Worm (Caenorhabditis elegans) whole organism, young adult: Measurements from ENCODE around the gene ash-2.

Source experiments
- F10E7.11 ChIP-seq: sonication (generic microtip); optimal IDR thresholded peaks from 2 replicates; lab custom pipeline; 2017; ENCODE audit warnings: mild to moderate bottlenecking, missing genetic modification characterization, moderate library complexity, missing compliant biosample characterization
- F22D6.2 ChIP-seq: sonication (generic microtip); optimal IDR thresholded peaks from 2 replicates; lab custom pipeline; 2016; ENCODE audit warnings: mild to moderate bottlenecking, missing genetic modification characterization, missing compliant biosample characterization
- F37B4.10 ChIP-seq: fragments of 200-800 bp; sonication (Bioruptor generic); IDR thresholded peaks from 2 replicates; pipeline ENCODE4 v1.3.6; 2022; ENCODE audit warnings: missing genetic modification characterization, missing compliant biosample characterization
- K12H6.12 ChIP-seq: fragments of 200-800 bp; sonication (Bioruptor generic); optimal IDR thresholded peaks from 2 replicates; lab custom pipeline; 2018; ENCODE audit warnings: mild to moderate bottlenecking, missing genetic modification characterization, missing compliant biosample characterization
- T26A5.8 ChIP-seq: sonication (generic microtip); optimal IDR thresholded peaks from 2 replicates; lab custom pipeline; 2016; ENCODE audit warnings: missing genetic modification characterization, missing compliant biosample characterization
- Y53G8AR.9 ChIP-seq: fragments of 200-800 bp; sonication (Bioruptor generic); conservative IDR thresholded peaks from 2 replicates; pipeline ENCODE4 v1.3.6; 2022; ENCODE audit warnings: missing genetic modification reagents, missing genetic modification characterization, missing compliant biosample characterization
- attf-3 ChIP-seq: fragments of 200-800 bp; sonication (Bioruptor generic); conservative IDR thresholded peaks from 2 replicates; pipeline ENCODE4 v1.3.6; 2022; ENCODE audit warnings: missing genetic modification reagents, missing genetic modification characterization, missing compliant biosample characterization
- ccch-3 ChIP-seq: fragments of 200-800 bp; sonication (Bioruptor generic); optimal IDR thresholded peaks from 2 replicates; lab custom pipeline; 2018; ENCODE audit warnings: mild to moderate bottlenecking, missing genetic modification characterization, missing compliant biosample characterization
- cebp-1 ChIP-seq, 2 experiments: fragments of 200-800 bp in 1 of 2; sonication (Bioruptor generic) in 1 of 2; sonication (generic microtip) in 1 of 2; IDR thresholded peaks in 1 of 2; optimal IDR thresholded peaks in 1 of 2; 2 replicates each; pipeline versions ENCODE4 v1.3.6 to Lab custom; 2017 to 2022; ENCODE audit warnings: missing compliant biosample characterization in 2 of 2, missing genetic modification characterization in 2 of 2, mild to moderate bottlenecking in 1 of 2, missing genetic modification reagents in 1 of 2, moderate library complexity in 1 of 2
- ceh-58 ChIP-seq: fragments of 200-800 bp; sonication (Bioruptor generic); IDR thresholded peaks from 2 replicates; pipeline ENCODE4 v1.3.6; 2022; ENCODE audit warnings: missing genetic modification characterization, missing compliant biosample characterization
- ceh-79 ChIP-seq: sonication (generic microtip); optimal IDR thresholded peaks from 2 replicates; lab custom pipeline; 2017; ENCODE audit warnings: mild to moderate bottlenecking, missing genetic modification characterization, missing compliant biosample characterization
- chd-7 ChIP-seq: sonication (generic microtip); optimal IDR thresholded peaks from 2 replicates; lab custom pipeline; 2016; ENCODE audit warnings: mild to moderate bottlenecking, missing genetic modification characterization, moderate library complexity, missing compliant biosample characterization
- die-1 ChIP-seq: sonication (generic microtip); optimal IDR thresholded peaks from 2 replicates; lab custom pipeline; 2016; ENCODE audit warnings: missing genotype, mild to moderate bottlenecking, missing genetic modification characterization, missing compliant biosample characterization
- dox-1 ChIP-seq: fragments of 200-800 bp; sonication (Bioruptor generic); IDR thresholded peaks from 2 replicates; pipeline ENCODE4 v1.3.6; 2022; ENCODE audit warnings: missing genetic modification reagents, missing genetic modification characterization, missing compliant biosample characterization
- dpff-1 ChIP-seq: sonication (generic microtip); optimal IDR thresholded peaks from 2 replicates; lab custom pipeline; 2017; ENCODE audit warnings: mild to moderate bottlenecking, missing genetic modification characterization, missing compliant biosample characterization
- dpl-1 ChIP-seq: fragments of 150-350 bp; optimal IDR thresholded peaks from 2 replicates; lab custom pipeline; 2014; ENCODE audit warnings: missing biosample characterization, missing genetic modification reagents, missing genetic modification characterization
- ekl-4 ChIP-seq: fragments of 200-800 bp; sonication (Bioruptor generic); IDR thresholded peaks from 2 replicates; pipeline ENCODE4 v1.3.6; 2022; ENCODE audit warnings: missing genetic modification reagents, missing genetic modification characterization, missing compliant biosample characterization
- fkh-3 ChIP-seq: sonication (generic microtip); optimal IDR thresholded peaks from 2 replicates; lab custom pipeline; 2016; ENCODE audit warnings: mild to moderate bottlenecking, missing genetic modification characterization, missing compliant biosample characterization
- hlh-12 ChIP-seq: sonication (generic microtip); optimal IDR thresholded peaks from 2 replicates; lab custom pipeline; 2016; ENCODE audit warnings: missing genetic modification characterization, missing compliant biosample characterization
- hmg-20 ChIP-seq: fragments of 200-800 bp; sonication (Bioruptor generic); IDR thresholded peaks from 2 replicates; pipeline ENCODE4 v1.3.6; 2022; ENCODE audit warnings: missing genetic modification reagents, missing genetic modification characterization, missing compliant biosample characterization
- hrde-1 ChIP-seq: sonication (generic microtip); optimal IDR thresholded peaks from 2 replicates; lab custom pipeline; 2016; ENCODE audit warnings: missing genetic modification characterization, mild to moderate bottlenecking, missing compliant biosample characterization, moderate library complexity, missing genotype, missing genetic modification reagents, borderline replicate concordance
- lag-1 ChIP-seq: fragments of 200-800 bp; sonication (Bioruptor generic); IDR thresholded peaks from 2 replicates; pipeline ENCODE4 v1.3.6; 2022; ENCODE audit warnings: missing genetic modification reagents, missing genetic modification characterization, missing compliant biosample characterization
- lin-26 ChIP-seq: fragments of 200-800 bp; sonication (Bioruptor generic); IDR thresholded peaks from 2 replicates; pipeline ENCODE4 v1.3.6; 2022; ENCODE audit warnings: missing genetic modification reagents, missing genetic modification characterization, missing compliant biosample characterization
- lin-54 ChIP-seq: fragments of 200-800 bp; sonication (Bioruptor generic); optimal IDR thresholded peaks from 2 replicates; lab custom pipeline; 2018; ENCODE audit warnings: mild to moderate bottlenecking, missing genetic modification characterization, missing compliant biosample characterization
- mcd-1 ChIP-seq: fragments of 200-800 bp; sonication (Bioruptor generic); IDR thresholded peaks from 2 replicates; pipeline ENCODE4 v1.3.6; 2022; ENCODE audit warnings: missing genetic modification reagents, missing genetic modification characterization, missing compliant biosample characterization
- mxl-1 ChIP-seq: sonication (generic microtip); optimal IDR thresholded peaks from 2 replicates; lab custom pipeline; 2016; ENCODE audit warnings: missing genetic modification characterization, missing compliant biosample characterization
- nfya-1 ChIP-seq: sonication (generic microtip); optimal IDR thresholded peaks from 2 replicates; lab custom pipeline; 2017; ENCODE audit warnings: antibody characterized with exemption, missing compliant biosample characterization, missing genetic modification characterization, borderline replicate concordance; ENCODE audit not compliant: insufficient read depth
- nfya-2 ChIP-seq: fragments of 200-800 bp; sonication (Bioruptor generic); IDR thresholded peaks from 2 replicates; pipeline ENCODE4 v1.3.6; 2022; ENCODE audit warnings: missing genetic modification reagents, missing genetic modification characterization, missing compliant biosample characterization
- nhr-120 ChIP-seq: fragments of 200-800 bp; sonication (Bioruptor generic); IDR thresholded peaks from 2 replicates; pipeline ENCODE4 v1.3.6; 2022; ENCODE audit warnings: missing genetic modification characterization, missing compliant biosample characterization
- nhr-27 ChIP-seq: fragments of 200-800 bp; sonication (Bioruptor generic); optimal IDR thresholded peaks from 2 replicates; lab custom pipeline; 2018; ENCODE audit warnings: mild to moderate bottlenecking, missing genetic modification characterization, moderate library complexity, missing compliant biosample characterization
- nhr-80 ChIP-seq: sonication (generic microtip); optimal IDR thresholded peaks from 2 replicates; lab custom pipeline; 2016; ENCODE audit warnings: missing genetic modification characterization, missing compliant biosample characterization
- nhr-90 ChIP-seq: sonication (generic microtip); optimal IDR thresholded peaks from 2 replicates; lab custom pipeline; 2016; ENCODE audit warnings: missing genotype, mild to moderate bottlenecking, missing genetic modification characterization, missing compliant biosample characterization
- pbrm-1 ChIP-seq: fragments of 200-800 bp; sonication (Bioruptor generic); IDR thresholded peaks from 2 replicates; pipeline ENCODE4 v1.3.6; 2022; ENCODE audit warnings: missing genetic modification reagents, missing genetic modification characterization, missing compliant biosample characterization
- repo-1 ChIP-seq: sonication (generic microtip); optimal IDR thresholded peaks from 2 replicates; lab custom pipeline; 2017; ENCODE audit warnings: mild to moderate bottlenecking, missing genetic modification characterization, missing compliant biosample characterization
- snpc-1.3 ChIP-seq: sonication (generic microtip); optimal IDR thresholded peaks from 2 replicates; lab custom pipeline; 2017; ENCODE audit warnings: missing genetic modification characterization, mild to moderate bottlenecking, missing compliant biosample characterization, antibody characterized with exemption, moderate library complexity, missing genotype, missing genetic modification reagents; ENCODE audit not compliant: insufficient read depth
- snpc-3.4 ChIP-seq: sonication (generic microtip); optimal IDR thresholded peaks from 2 replicates; lab custom pipeline; 2017; ENCODE audit warnings: missing genetic modification characterization, mild to moderate bottlenecking, missing compliant biosample characterization, antibody characterized with exemption, moderate library complexity, missing genotype, missing genetic modification reagents
- snpc-4 ChIP-seq, 5 experiments: fragments of 150-350 bp in 1 of 5; sonication (generic microtip) in 4 of 5; optimal IDR thresholded peaks; 2 replicates each; lab custom pipeline; 2014 to 2018; ENCODE audit warnings: missing genetic modification characterization in 5 of 5, missing biosample characterization in 3 of 5, antibody characterized with exemption in 2 of 5, mild to moderate bottlenecking in 2 of 5, missing compliant biosample characterization in 2 of 5, missing genotype in 2 of 5, moderate library complexity in 2 of 5, missing genetic modification reagents in 1 of 5
- somi-1 ChIP-seq: fragments of 200-800 bp; sonication (Bioruptor generic); optimal IDR thresholded peaks from 2 replicates; lab custom pipeline; 2018; ENCODE audit warnings: mild to moderate bottlenecking, missing genetic modification characterization, missing compliant biosample characterization
- tbp1 ChIP-seq: fragments of 200-800 bp; sonication (Bioruptor generic); optimal IDR thresholded peaks from 2 replicates; lab custom pipeline; 2018; ENCODE audit warnings: mild to moderate bottlenecking, missing genetic modification characterization, missing compliant biosample characterization
- unc-130 ChIP-seq: sonication (generic microtip); optimal IDR thresholded peaks from 2 replicates; lab custom pipeline; 2016; ENCODE audit warnings: missing genetic modification reagents, missing genetic modification characterization, missing compliant biosample characterization
- ztf-18 ChIP-seq: sonication (generic microtip); optimal IDR thresholded peaks from 2 replicates; lab custom pipeline; 2016; ENCODE audit warnings: missing genotype, mild to moderate bottlenecking, missing genetic modification characterization, missing compliant biosample characterization
- ztf-25 ChIP-seq: fragments of 200-800 bp; sonication (Bioruptor generic); IDR thresholded peaks from 2 replicates; pipeline ENCODE4 v1.3.6; 2022; ENCODE audit warnings: missing genetic modification reagents, missing genetic modification characterization, missing compliant biosample characterization

The ash-2 gene

ce11 chrII:11972266-11972665 is 7.4 kb upstream of the ash-2 start (continued):
- TF ChIP-seq nhr-80 (tag; lab: Kevin White, UChicago), result no peak
- no peak for TF ChIP-seq hlh-12 (tag; lab: Kevin White, UChicago)
- TF ChIP-seq hmg-20 (GFP tag; lab: Robert Waterston, UW), result no peak
- no peak for TF ChIP-seq mcd-1 (GFP tag; lab: Robert Waterston, UW)
- no peak for TF ChIP-seq pbrm-1
- TF ChIP-seq ztf-25 (GFP tag; lab: Robert Waterston, UW), result 0 out of 2 replicates have a peak, but pooled peaks have one; percentile 55
- TF ChIP-seq lin-54 (GFP tag; lab: Kevin White, UChicago), result peak; percentile 20
- no peak for TF ChIP-seq lag-1 (GFP tag; lab: Robert Waterston, UW)
- no peak for TF ChIP-seq repo-1 (tag; lab: Kevin White, UChicago)
- no peak for TF ChIP-seq nfya-2 (GFP tag; lab: Robert Waterston, UW)
- TF ChIP-seq nhr-27, result no peak
- TF ChIP-seq F10E7.11 (tag; lab: Kevin White, UChicago), result no peak
- no peak for TF ChIP-seq ccch-3 (GFP tag; lab: Kevin White, UChicago)
- TF ChIP-seq somi-1 (GFP tag; lab: Kevin White, UChicago), result no peak
- TF ChIP-seq ceh-58 (GFP tag; lab: Robert Waterston, UW), result no peak
- TF ChIP-seq cebp-1 (GFP tag; IDR thresholded peaks at IDR 0.05; lab: Robert Waterston, UW), result no peak
- TF ChIP-seq cebp-1 (tag; optimal IDR thresholded peaks at IDR 0.05; lab: Kevin White, UChicago), result peak; percentile 16
- no peak for TF ChIP-seq ceh-79
- TF ChIP-seq, all 124 proteins: peak for 27

ce11 chrII:11973632-11974031 is 6.0 kb upstream of the ash-2 start, which contains the start of gene acbp-6:
TSS of gene acbp-6 (minus strand) at chrII:11973732.
- 0 out of 2 replicates have a peak, but pooled peaks have one; percentile 22 for TF ChIP-seq Y53G8AR.9 (GFP tag; lab: Robert Waterston, UW)
- TF ChIP-seq lin-26, result no peak

ce11 chrII:11974048-11974995 is 5.3 kb upstream of the ash-2 start:
- TF ChIP-seq attf-3 (GFP tag; lab: Robert Waterston, UW) (0 out of 2 replicates have a peak, but pooled peaks have one; percentile 28), T26A5.8 (tag; lab: Kevin White, UChicago) (no peak), hrde-1 (tag; lab: Kevin White, UChicago) (peak; percentile 49), K12H6.12 (tag; lab: Kevin White, UChicago) (peak; percentile 32), dpff-1 (tag; lab: Kevin White, UChicago) (peak; percentile 70), mxl-1 (tag; lab: Kevin White, UChicago) (no peak), snpc-3.4 (tag; lab: Kevin White, UChicago) (peak; percentile 33), lin-26 (no peak), dox-1 (GFP tag; lab: Robert Waterston, UW) (peak; percentile 35; the same call in 1 of the 2 replicates), F37B4.10 (GFP tag; lab: Robert Waterston, UW) (0 out of 2 replicates have a peak, but pooled peaks have one; percentile 58), snpc-4 (GFP tag; optimal IDR thresholded peaks at IDR 0.05; lab: Kevin White, UChicago) (no peak), snpc-4 (tag; optimal IDR thresholded peaks at IDR 0.05; lab: Kevin White, UChicago) (peak in 1 of 4 experiments; percentile 30), mcd-1 (GFP tag; lab: Robert Waterston, UW) (0 out of 2 replicates have a peak, but pooled peaks have one; percentile 24), dpl-1 (GFP tag; lab: Kevin White, UChicago) (peak; percentile 8), ztf-18 (tag; lab: Kevin White, UChicago) (no peak), tbp1 (GFP tag; lab: Kevin White, UChicago) (no peak), snpc-1.3 (no peak), fkh-3 (tag; lab: Kevin White, UChicago) (peak; percentile 34), nfya-1 (tag; lab: Kevin White, UChicago) (no peak), nhr-90 (tag; lab: Kevin White, UChicago) (no peak), die-1 (no peak), lin-54 (GFP tag; lab: Kevin White, UChicago) (peak; percentile 50), chd-7 (tag; lab: Kevin White, UChicago) (peak; percentile 68), F22D6.2 (no peak), unc-130 (GFP tag; lab: Kevin White, UChicago) (no peak), ekl-4 (GFP tag; lab: Robert Waterston, UW) (no peak; the same call in 1 of the 2 replicates), nhr-120 (no peak)
